Fruit fly (Drosophila melanogaster): Measurements from ENCODE around the gene Rip11.

- TF ChIP-seq CG8159 (tag; optimal IDR thresholded peaks at IDR 0.05) (no peak), CG12605 (GFP tag; IDR thresholded peaks at IDR 0.05) (no peak), EcR (GFP tag; optimal IDR thresholded peaks at IDR 0.05) (peak; percentile 92), Pif1A (GFP tag; optimal IDR thresholded peaks at IDR 0.05) (no peak), CG17806 (tag; optimal IDR thresholded peaks at IDR 0.05) (no peak), CG10348 (GFP tag; IDR thresholded peaks at IDR 0.05) (no peak)
These were observed 24.2 kb upstream of the Rip11 start for dm6 chrX:18671545-18672174.
